Worm (Caenorhabditis elegans) whole organism, early embryonic: Measurements from ENCODE around the gene K09C6.9.
"Not testable (repeated sequence)": the region's sequence is repeated elsewhere in the genome, so short reads cannot be mapped to it uniquely, and the experiment has no call there.

Experiments used
- B0310.2 ChIP-seq: sonication (generic microtip); optimal IDR thresholded peaks from 2 replicates; lab custom pipeline; 2016; ENCODE audit warnings: mild to moderate bottlenecking, missing genetic modification characterization, missing compliant biosample characterization
- F13C5.2 ChIP-seq: sonication (generic microtip); optimal IDR thresholded peaks from 2 replicates; lab custom pipeline; 2017; ENCODE audit warnings: mild to moderate bottlenecking, missing genetic modification characterization, inconsistent platforms, missing compliant biosample characterization
- aly-1 ChIP-seq: sonication (generic microtip); optimal IDR thresholded peaks from 2 replicates; lab custom pipeline; 2016; ENCODE audit warnings: missing genetic modification characterization, missing compliant biosample characterization
- ama-1 ChIP-seq: fragments of 150-350 bp; optimal IDR thresholded peaks from 2 replicates; lab custom pipeline; 2014
- ceh-13 ChIP-seq: fragments of 200-800 bp; sonication (Bioruptor generic); optimal IDR thresholded peaks from 2 replicates; lab custom pipeline; 2018; ENCODE audit warnings: mild to moderate bottlenecking, missing genetic modification characterization, missing compliant biosample characterization
- ceh-36 ChIP-seq: sonication (generic microtip); optimal IDR thresholded peaks from 2 replicates; lab custom pipeline; 2016; ENCODE audit warnings: missing genetic modification characterization, inconsistent platforms, missing compliant biosample characterization
- ets-7 ChIP-seq: sonication (generic microtip); optimal IDR thresholded peaks from 2 replicates; lab custom pipeline; 2016; ENCODE audit warnings: missing genotype, missing genetic modification characterization, missing compliant biosample characterization
- flt-1 ChIP-seq: fragments of 200-800 bp; sonication (Bioruptor generic); IDR thresholded peaks from 2 replicates; pipeline ENCODE4 v1.3.6; 2022; ENCODE audit warnings: missing genetic modification characterization, missing compliant biosample characterization
- hmbx-1 ChIP-seq: sonication (generic microtip); optimal IDR thresholded peaks from 2 replicates; lab custom pipeline; 2016; ENCODE audit warnings: mild to moderate bottlenecking, missing genetic modification characterization, missing compliant biosample characterization
- hmg-4 ChIP-seq: fragments of 200-800 bp; sonication (Bioruptor generic); optimal IDR thresholded peaks from 2 replicates; lab custom pipeline; 2018; ENCODE audit warnings: mild to moderate bottlenecking, missing genetic modification characterization, missing compliant biosample characterization
- hnd-1 ChIP-seq: sonication (generic microtip); optimal IDR thresholded peaks from 2 replicates; lab custom pipeline; 2016; ENCODE audit warnings: missing genetic modification characterization, missing compliant biosample characterization
- pes-1 ChIP-seq: fragments of 200-800 bp; sonication (Bioruptor generic); IDR thresholded peaks from 2 replicates; pipeline ENCODE4 v1.3.6; 2022; ENCODE audit warnings: missing genetic modification reagents, missing genetic modification characterization, missing compliant biosample characterization
- scrt-1 ChIP-seq: fragments of 200-800 bp; sonication (Bioruptor generic); IDR thresholded peaks from 2 replicates; pipeline ENCODE4 v1.3.6; 2022; ENCODE audit warnings: missing genetic modification characterization, missing compliant biosample characterization
- sea-1 ChIP-seq: fragments of 200-800 bp; sonication (Bioruptor generic); conservative IDR thresholded peaks from 2 replicates; pipeline ENCODE4 v1.3.6; 2022; ENCODE audit warnings: missing genetic modification characterization, missing compliant biosample characterization
- tbx-11 ChIP-seq: fragments of 200-800 bp; sonication (Bioruptor generic); IDR thresholded peaks from 2 replicates; pipeline ENCODE4 v1.3.6; 2022; ENCODE audit warnings: missing genetic modification characterization, missing compliant biosample characterization
- tbx-37 ChIP-seq: fragments of 200-800 bp; sonication (Bioruptor generic); conservative IDR thresholded peaks from 2 replicates; pipeline ENCODE4 v1.3.6; 2022; ENCODE audit warnings: missing genetic modification reagents, missing genetic modification characterization, missing compliant biosample characterization
- tra-4 ChIP-seq: sonication (generic microtip); optimal IDR thresholded peaks from 2 replicates; lab custom pipeline; 2017; ENCODE audit warnings: missing genetic modification characterization, missing compliant biosample characterization

The K09C6.9 gene

DNA sequence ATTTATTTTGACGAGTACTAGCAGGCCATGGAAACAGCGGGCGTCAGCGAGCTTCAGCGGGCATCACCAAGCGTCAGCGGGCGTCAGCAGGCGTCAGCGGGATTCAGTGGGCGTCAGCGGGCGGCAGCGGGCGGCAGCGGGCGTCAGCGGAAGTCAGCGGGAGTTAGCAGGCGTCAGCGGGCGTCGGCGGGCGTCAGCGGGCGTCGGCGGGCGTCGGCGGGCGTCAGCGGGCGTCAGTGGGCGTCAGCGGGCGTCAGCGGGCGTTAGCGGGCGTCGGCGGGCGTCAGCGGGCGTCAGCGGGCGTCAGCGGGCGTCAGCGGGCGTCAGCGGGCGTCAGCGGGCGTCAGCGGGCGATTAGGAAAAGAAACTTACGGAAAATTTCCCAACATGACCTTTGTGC is 12.3 kb downstream of the K09C6.9 start:
- TF ChIP-seq pes-1 (GFP tag; lab: Robert Waterston, UW) (peak; percentile 47; the same call in 1 of the 2 replicates), tbx-11 (GFP tag; lab: Robert Waterston, UW) (no peak)

- not testable (repeated sequence) for TF ChIP-seq F13C5.2 (tag; lab: Kevin White, UChicago); hnd-1 (tag; lab: Kevin White, UChicago); sea-1 (GFP tag; lab: Robert Waterston, UW)
These were observed 15.8 kb downstream of the K09C6.9 start, which contains the start of the genes K09C6.7 and K09C6.10 for ce11 chrV:838984-839471. Gene K09C6.7 (minus strand): TSS chrV:839084. Gene K09C6.10 (plus strand): TSS chrV:839421.

DNA sequence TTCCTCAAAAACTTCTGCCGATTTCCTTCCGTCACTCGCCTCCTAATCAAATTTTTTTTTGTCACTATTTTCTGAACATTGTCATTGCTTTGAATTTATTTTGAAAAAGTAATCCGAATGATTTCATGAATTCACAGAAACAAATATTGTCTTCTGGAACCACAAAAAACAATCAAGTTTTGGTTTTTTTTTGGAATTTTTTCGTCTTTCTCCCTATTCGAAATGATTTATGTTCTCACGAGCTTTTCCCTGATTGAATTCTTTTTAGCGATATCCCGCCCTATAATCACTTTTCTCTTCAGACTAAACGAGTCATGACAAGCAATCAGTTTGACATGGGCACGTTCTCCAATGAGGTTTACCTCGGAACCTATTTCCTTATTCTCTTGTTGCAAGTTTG is 21.5 kb downstream of the K09C6.9 start, which contains the start of gene F41H8.1:
F41H8.1 (plus strand) TSS at position 301 of the 400 bp plus-strand sequence.
- no peak for TF ChIP-seq pes-1 (GFP tag; lab: Robert Waterston, UW)
- no peak for TF ChIP-seq hmbx-1 (tag; lab: Kevin White, UChicago)
- no peak for TF ChIP-seq tbx-37 (GFP tag; lab: Robert Waterston, UW)
- TF ChIP-seq ceh-36 (tag; lab: Kevin White, UChicago) = no peak
- TF ChIP-seq sea-1 (GFP tag; lab: Robert Waterston, UW) = no peak
- TF ChIP-seq F13C5.2 (tag; lab: Kevin White, UChicago) = no peak
- TF ChIP-seq B0310.2 = no peak
- TF ChIP-seq flt-1 (GFP tag; lab: Robert Waterston, UW) = no peak
- no peak for TF ChIP-seq tbx-11 (GFP tag; lab: Robert Waterston, UW)
- TF ChIP-seq ceh-13 (GFP tag; lab: Kevin White, UChicago) = no peak
- no peak for TF ChIP-seq ets-7 (tag; lab: Kevin White, UChicago)
- no peak for TF ChIP-seq hmg-4
- TF ChIP-seq aly-1 (tag; lab: Kevin White, UChicago) = no peak
- no peak for TF ChIP-seq hnd-1 (tag; lab: Kevin White, UChicago)
- no peak for TF ChIP-seq tra-4
- no peak for TF ChIP-seq scrt-1
- no peak for TF ChIP-seq ama-1 (lab: Kevin White, UChicago)

DNA sequence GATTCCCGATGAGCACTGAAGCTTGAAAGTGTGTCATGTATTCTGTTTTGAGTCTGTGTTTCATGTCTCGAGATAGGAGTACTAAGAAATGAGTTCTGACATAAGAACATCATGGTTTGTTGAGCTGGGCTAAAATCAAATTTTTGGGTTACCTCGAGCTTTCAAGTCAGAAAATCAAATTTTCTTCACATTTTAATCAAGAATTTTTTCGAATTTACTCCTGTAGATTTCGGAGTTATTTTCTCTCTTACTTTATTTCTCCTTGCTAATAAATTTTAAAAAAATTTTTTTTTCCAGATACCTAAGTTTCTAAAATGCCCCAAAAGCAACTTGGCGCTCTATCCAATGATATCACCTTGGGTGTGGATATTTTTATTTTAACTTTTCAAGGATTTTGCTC is 28.8 kb downstream of the K09C6.9 start, which contains the start of gene F41H8.2:
F41H8.2 (plus strand) TSS at position 301 of the 400 bp plus-strand sequence.
- TF ChIP-seq scrt-1 (no peak), flt-1 (GFP tag; lab: Robert Waterston, UW) (no peak), tbx-37 (GFP tag; lab: Robert Waterston, UW) (no peak), B0310.2 (no peak), aly-1 (tag; lab: Kevin White, UChicago) (no peak), hmg-4 (no peak), ama-1 (lab: Kevin White, UChicago) (no peak), tbx-11 (GFP tag; lab: Robert Waterston, UW) (no peak)

DNA sequence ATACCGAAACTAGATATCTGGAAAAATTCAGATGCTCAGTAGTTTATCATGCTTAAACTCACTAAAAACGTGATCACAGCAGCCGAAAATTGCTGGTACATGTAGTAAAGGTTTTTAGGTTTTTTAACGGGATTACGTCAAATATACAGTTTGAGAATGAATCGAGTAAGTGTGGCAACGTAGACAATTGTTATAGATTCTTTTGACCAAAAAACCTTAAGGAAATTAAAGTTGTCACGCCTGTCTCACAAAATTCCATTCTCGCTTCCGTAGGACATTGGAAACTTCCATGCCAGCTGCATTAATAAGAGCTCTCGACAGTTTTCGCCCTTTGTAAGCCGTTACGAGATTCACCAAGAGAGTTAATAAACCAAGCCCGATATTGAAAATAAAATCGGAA is 31.9 kb downstream of the K09C6.9 start, which contains the start of gene srx-31:
srx-31 (minus strand) TSS at position 101 of the 400 bp plus-strand sequence.
- not testable (repeated sequence) for TF ChIP-seq tbx-37 (GFP tag; lab: Robert Waterston, UW); flt-1 (GFP tag; lab: Robert Waterston, UW); ama-1 (lab: Kevin White, UChicago)

DNA sequence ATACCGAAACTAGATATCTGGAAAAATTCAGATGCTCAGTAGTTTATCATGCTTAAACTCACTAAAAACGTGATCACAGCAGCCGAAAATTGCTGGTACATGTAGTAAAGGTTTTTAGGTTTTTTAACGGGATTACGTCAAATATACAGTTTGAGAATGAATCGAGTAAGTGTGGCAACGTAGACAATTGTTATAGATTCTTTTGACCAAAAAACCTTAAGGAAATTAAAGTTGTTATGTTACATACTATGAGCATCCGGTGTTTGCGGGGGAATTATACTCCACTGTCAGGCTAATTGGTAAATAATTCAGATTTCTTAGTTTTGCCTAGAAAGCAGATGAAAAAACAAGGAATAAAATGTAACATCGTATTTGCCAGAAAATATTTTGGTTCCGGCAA is 34.2 kb downstream of the K09C6.9 start, which contains the start of gene srx-32:
srx-32 (minus strand) TSS at position 101 of the 400 bp plus-strand sequence.
- not testable (repeated sequence) for TF ChIP-seq hnd-1 (tag; lab: Kevin White, UChicago); B0310.2; pes-1 (GFP tag; lab: Robert Waterston, UW)

DNA sequence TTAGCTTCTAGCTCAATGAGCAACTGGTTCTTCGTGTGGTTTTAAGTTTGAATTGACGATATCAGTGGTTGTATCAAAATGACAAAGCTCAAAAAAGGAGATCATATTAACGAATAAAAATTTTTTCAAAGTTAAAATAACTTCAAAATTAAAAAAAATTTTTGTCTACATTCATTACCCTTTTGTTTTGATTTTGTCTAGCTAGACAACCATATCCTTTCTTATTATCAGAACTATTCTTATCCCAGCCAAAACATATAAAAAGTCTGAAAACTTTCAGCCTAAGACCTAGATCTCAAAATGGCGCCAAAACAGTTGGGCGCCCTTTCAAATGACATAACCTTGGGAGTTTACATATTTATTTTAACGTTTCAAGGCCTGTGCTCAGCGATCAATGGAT is 37.7 kb downstream of the K09C6.9 start, which contains the start of gene R13D11.1:
R13D11.1 (plus strand) TSS at position 301 of the 400 bp plus-strand sequence.
- TF ChIP-seq hmbx-1 (tag; lab: Kevin White, UChicago) = no peak
- no peak for TF ChIP-seq scrt-1
- TF ChIP-seq flt-1 (GFP tag; lab: Robert Waterston, UW) = no peak
- no peak for TF ChIP-seq tra-4
- TF ChIP-seq hnd-1 (tag; lab: Kevin White, UChicago) = no peak
- TF ChIP-seq F13C5.2 (tag; lab: Kevin White, UChicago) = no peak
- TF ChIP-seq sea-1 (GFP tag; lab: Robert Waterston, UW) = no peak
- no peak for TF ChIP-seq hmg-4
- no peak for TF ChIP-seq aly-1 (tag; lab: Kevin White, UChicago)
- TF ChIP-seq pes-1 (GFP tag; lab: Robert Waterston, UW) = no peak
- TF ChIP-seq B0310.2 = no peak
- no peak for TF ChIP-seq ceh-36 (tag; lab: Kevin White, UChicago)
- no peak for TF ChIP-seq tbx-11 (GFP tag; lab: Robert Waterston, UW)
- TF ChIP-seq ama-1 (lab: Kevin White, UChicago) = no peak
- no peak for TF ChIP-seq ets-7 (tag; lab: Kevin White, UChicago)
- no peak for TF ChIP-seq ceh-13 (GFP tag; lab: Kevin White, UChicago)
- no peak for TF ChIP-seq tbx-37 (GFP tag; lab: Robert Waterston, UW)

DNA sequence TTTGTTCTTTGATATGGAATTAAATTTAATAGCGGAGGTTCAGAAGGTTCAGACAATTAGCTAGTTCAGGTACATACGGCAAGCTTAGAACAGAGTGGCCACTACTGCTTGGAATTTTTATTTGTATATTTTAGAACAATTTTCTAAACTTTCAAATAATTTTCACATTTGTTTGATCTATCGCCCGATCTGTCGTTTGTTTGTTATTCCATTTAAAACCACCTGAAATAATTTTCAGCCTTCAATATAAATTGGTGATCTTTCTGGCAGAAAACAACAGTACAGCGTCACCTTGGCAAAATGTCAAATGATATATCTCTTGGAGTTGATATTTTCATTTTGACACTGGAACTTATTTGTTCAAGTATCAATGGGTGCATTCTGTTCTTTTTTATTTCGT is 40.1 kb downstream of the K09C6.9 start, which contains the start of gene R13D11.3:
R13D11.3 (plus strand) TSS at position 301 of the 400 bp plus-strand sequence.
- no peak for TF ChIP-seq hmbx-1 (tag; lab: Kevin White, UChicago)
- no peak for TF ChIP-seq flt-1 (GFP tag; lab: Robert Waterston, UW)
- no peak for TF ChIP-seq pes-1 (GFP tag; lab: Robert Waterston, UW)
- TF ChIP-seq ama-1 (lab: Kevin White, UChicago) = no peak
- TF ChIP-seq ceh-36 (tag; lab: Kevin White, UChicago) = no peak
- no peak for TF ChIP-seq aly-1 (tag; lab: Kevin White, UChicago)
- no peak for TF ChIP-seq ets-7 (tag; lab: Kevin White, UChicago)
- TF ChIP-seq hmg-4 = no peak
- TF ChIP-seq tbx-11 (GFP tag; lab: Robert Waterston, UW) = no peak
- TF ChIP-seq scrt-1 = no peak
- TF ChIP-seq B0310.2 = no peak
- no peak for TF ChIP-seq hnd-1 (tag; lab: Kevin White, UChicago)
- TF ChIP-seq sea-1 (GFP tag; lab: Robert Waterston, UW) = no peak
- TF ChIP-seq ceh-13 (GFP tag; lab: Kevin White, UChicago) = no peak
- no peak for TF ChIP-seq F13C5.2 (tag; lab: Kevin White, UChicago)
- TF ChIP-seq tbx-37 (GFP tag; lab: Robert Waterston, UW) = no peak
- TF ChIP-seq tra-4 = no peak
